Worm (Caenorhabditis elegans) whole organism, young adult: ENCODE measurements around the gene clec-140.

Source experiments
- B0261.1 ChIP-seq: sonication (generic microtip); optimal IDR thresholded peaks from 2 replicates; lab custom pipeline; 2016; ENCODE audit warnings: mild to moderate bottlenecking, missing genetic modification characterization, moderate library complexity, missing compliant biosample characterization
- B0336.3 ChIP-seq: fragments of 200-800 bp; sonication (Bioruptor generic); IDR thresholded peaks from 2 replicates; pipeline ENCODE4 v1.3.6; 2022; ENCODE audit warnings: missing genetic modification characterization, missing compliant biosample characterization
- C17E4.6 ChIP-seq: fragments of 200-800 bp; sonication (Bioruptor generic); IDR thresholded peaks from 2 replicates; pipeline ENCODE4 v1.3.6; 2022; ENCODE audit warnings: missing genetic modification reagents, missing genetic modification characterization, missing compliant biosample characterization
- D2030.7 ChIP-seq: fragments of 200-800 bp; sonication (Bioruptor generic); IDR thresholded peaks from 2 replicates; pipeline ENCODE4 v1.3.6; 2022; ENCODE audit warnings: missing genetic modification reagents, missing genetic modification characterization, missing compliant biosample characterization
- F10E7.11 ChIP-seq: sonication (generic microtip); optimal IDR thresholded peaks from 2 replicates; lab custom pipeline; 2017; ENCODE audit warnings: mild to moderate bottlenecking, missing genetic modification characterization, moderate library complexity, missing compliant biosample characterization
- F23B12.7 ChIP-seq: sonication (generic microtip); optimal IDR thresholded peaks from 2 replicates; lab custom pipeline; 2017; ENCODE audit warnings: missing genetic modification characterization, mild to moderate bottlenecking, missing compliant biosample characterization, antibody characterized with exemption, moderate library complexity; ENCODE audit not compliant: insufficient read depth
- F33H1.4 ChIP-seq: fragments of 200-800 bp; sonication (Bioruptor generic); IDR thresholded peaks from 2 replicates; pipeline ENCODE4 v1.3.6; 2022; ENCODE audit warnings: missing genetic modification reagents, missing genetic modification characterization, missing compliant biosample characterization
- F49E8.2 ChIP-seq: sonication (generic microtip); optimal IDR thresholded peaks from 3 replicates; lab custom pipeline; 2017; ENCODE audit warnings: missing genetic modification characterization, mild to moderate bottlenecking, missing compliant biosample characterization, antibody characterized with exemption, moderate library complexity; ENCODE audit not compliant: insufficient read depth
- Y53F4B.3 ChIP-seq: fragments of 200-800 bp; sonication (Bioruptor generic); IDR thresholded peaks from 2 replicates; pipeline ENCODE4 v1.3.6; 2022; ENCODE audit warnings: missing genetic modification reagents, missing genetic modification characterization, missing compliant biosample characterization
- Y56A3A.18 ChIP-seq: fragments of 200-800 bp; sonication (Bioruptor generic); IDR thresholded peaks from 2 replicates; pipeline ENCODE4 v1.3.6; 2022; ENCODE audit warnings: missing genetic modification reagents, missing genetic modification characterization, missing compliant biosample characterization
- attf-3 ChIP-seq: fragments of 200-800 bp; sonication (Bioruptor generic); conservative IDR thresholded peaks from 2 replicates; pipeline ENCODE4 v1.3.6; 2022; ENCODE audit warnings: missing genetic modification reagents, missing genetic modification characterization, missing compliant biosample characterization
- attf-6 ChIP-seq: fragments of 200-800 bp; sonication (Bioruptor generic); IDR thresholded peaks from 2 replicates; pipeline ENCODE4 v1.3.6; 2022; ENCODE audit warnings: missing genetic modification reagents, missing genetic modification characterization, missing compliant biosample characterization
- cebp-1 ChIP-seq, 2 experiments: fragments of 200-800 bp in 1 of 2; sonication (Bioruptor generic) in 1 of 2; sonication (generic microtip) in 1 of 2; IDR thresholded peaks in 1 of 2; optimal IDR thresholded peaks in 1 of 2; 2 replicates each; pipeline versions ENCODE4 v1.3.6 to Lab custom; 2017 to 2022; ENCODE audit warnings: missing compliant biosample characterization in 2 of 2, missing genetic modification characterization in 2 of 2, mild to moderate bottlenecking in 1 of 2, missing genetic modification reagents in 1 of 2, moderate library complexity in 1 of 2
- ceh-58 ChIP-seq: fragments of 200-800 bp; sonication (Bioruptor generic); IDR thresholded peaks from 2 replicates; pipeline ENCODE4 v1.3.6; 2022; ENCODE audit warnings: missing genetic modification characterization, missing compliant biosample characterization
- ceh-91 ChIP-seq: fragments of 200-800 bp; sonication (Bioruptor generic); IDR thresholded peaks from 2 replicates; pipeline ENCODE4 v1.3.6; 2022; ENCODE audit warnings: missing genetic modification reagents, missing genetic modification characterization, missing compliant biosample characterization
- dox-1 ChIP-seq: fragments of 200-800 bp; sonication (Bioruptor generic); IDR thresholded peaks from 2 replicates; pipeline ENCODE4 v1.3.6; 2022; ENCODE audit warnings: missing genetic modification reagents, missing genetic modification characterization, missing compliant biosample characterization
- dpl-1 ChIP-seq: fragments of 150-350 bp; optimal IDR thresholded peaks from 2 replicates; lab custom pipeline; 2014; ENCODE audit warnings: missing biosample characterization, missing genetic modification reagents, missing genetic modification characterization
- efl-1 ChIP-seq: fragments of 150-350 bp; optimal IDR thresholded peaks from 2 replicates; lab custom pipeline; 2014; ENCODE audit warnings: missing biosample characterization, missing genetic modification reagents, missing genetic modification characterization
- egl-18 ChIP-seq: fragments of 200-800 bp; sonication (Bioruptor generic); IDR thresholded peaks from 2 replicates; pipeline ENCODE4 v1.3.6; 2022; ENCODE audit warnings: missing genetic modification reagents, missing genetic modification characterization, missing compliant biosample characterization
- egl-44 ChIP-seq: fragments of 200-800 bp; sonication (Bioruptor generic); IDR thresholded peaks from 2 replicates; pipeline ENCODE4 v1.3.6; 2022; ENCODE audit warnings: missing genetic modification reagents, missing genetic modification characterization, missing compliant biosample characterization
- ekl-4 ChIP-seq: fragments of 200-800 bp; sonication (Bioruptor generic); IDR thresholded peaks from 2 replicates; pipeline ENCODE4 v1.3.6; 2022; ENCODE audit warnings: missing genetic modification reagents, missing genetic modification characterization, missing compliant biosample characterization
- fkh-3 ChIP-seq: sonication (generic microtip); optimal IDR thresholded peaks from 2 replicates; lab custom pipeline; 2016; ENCODE audit warnings: mild to moderate bottlenecking, missing genetic modification characterization, missing compliant biosample characterization
- hmg-1.2 ChIP-seq: fragments of 200-800 bp; sonication (Bioruptor generic); IDR thresholded peaks from 2 replicates; pipeline ENCODE4 v1.3.6; 2022; ENCODE audit warnings: missing genetic modification reagents, missing genetic modification characterization, missing compliant biosample characterization
- lin-35 ChIP-seq, 3 experiments: fragments of 150-350 bp in 2 of 3; sonication (generic microtip) in 1 of 3; optimal IDR thresholded peaks; 2 replicates each; lab custom pipeline; 2014 to 2018; ENCODE audit warnings: missing biosample characterization in 3 of 3, missing genetic modification characterization in 3 of 3, missing genetic modification reagents in 3 of 3
- lin-54 ChIP-seq: fragments of 200-800 bp; sonication (Bioruptor generic); optimal IDR thresholded peaks from 2 replicates; lab custom pipeline; 2018; ENCODE audit warnings: mild to moderate bottlenecking, missing genetic modification characterization, missing compliant biosample characterization
- lsl-1 ChIP-seq: fragments of 200-800 bp; sonication (Bioruptor generic); optimal IDR thresholded peaks from 2 replicates; lab custom pipeline; 2018; ENCODE audit warnings: mild to moderate bottlenecking, missing genetic modification characterization, moderate library complexity, missing compliant biosample characterization
- madf-10 ChIP-seq: sonication (generic microtip); optimal IDR thresholded peaks from 2 replicates; lab custom pipeline; 2016; ENCODE audit warnings: mild to moderate bottlenecking, missing genetic modification characterization, missing compliant biosample characterization
- madf-6 ChIP-seq: fragments of 200-800 bp; sonication (Bioruptor generic); IDR thresholded peaks from 2 replicates; pipeline ENCODE4 v1.3.6; 2022; ENCODE audit warnings: missing genetic modification reagents, missing genetic modification characterization, missing compliant biosample characterization
- nhr-179 ChIP-seq: sonication (generic microtip); optimal IDR thresholded peaks from 2 replicates; lab custom pipeline; 2016; ENCODE audit warnings: mild to moderate bottlenecking, missing genetic modification characterization, missing compliant biosample characterization
- nhr-27 ChIP-seq: fragments of 200-800 bp; sonication (Bioruptor generic); optimal IDR thresholded peaks from 2 replicates; lab custom pipeline; 2018; ENCODE audit warnings: mild to moderate bottlenecking, missing genetic modification characterization, moderate library complexity, missing compliant biosample characterization
- pha-4 ChIP-seq: fragments of 150-350 bp; sonication (generic microtip); optimal IDR thresholded peaks from 2 replicates; lab custom pipeline; 2014; ENCODE audit warnings: missing biosample characterization, missing genetic modification reagents, missing genetic modification characterization
- rcor-1 ChIP-seq: fragments of 200-800 bp; sonication (Bioruptor generic); IDR thresholded peaks from 2 replicates; pipeline ENCODE4 v1.3.6; 2022; ENCODE audit warnings: missing genetic modification reagents, missing genetic modification characterization, missing compliant biosample characterization
- rpc-1 ChIP-seq, 2 experiments: fragments of 150-350 bp in 1 of 2; sonication (generic microtip) in 1 of 2; optimal IDR thresholded peaks; 2 replicates each; lab custom pipeline; 2014 to 2018; ENCODE audit warnings: missing biosample characterization in 1 of 2, missing genetic modification characterization in 1 of 2, missing genetic modification reagents in 1 of 2, missing genotype in 1 of 2
- sdz-38 ChIP-seq: sonication (generic microtip); optimal IDR thresholded peaks from 2 replicates; lab custom pipeline; 2016; ENCODE audit warnings: missing genotype, missing genetic modification characterization, missing compliant biosample characterization
- snpc-1.1 ChIP-seq: sonication (generic microtip); optimal IDR thresholded peaks from 2 replicates; lab custom pipeline; 2017; ENCODE audit warnings: missing genetic modification characterization, mild to moderate bottlenecking, missing compliant biosample characterization, antibody characterized with exemption, moderate library complexity, missing genotype, missing genetic modification reagents; ENCODE audit not compliant: insufficient read depth
- snpc-1.3 ChIP-seq: sonication (generic microtip); optimal IDR thresholded peaks from 2 replicates; lab custom pipeline; 2017; ENCODE audit warnings: missing genetic modification characterization, mild to moderate bottlenecking, missing compliant biosample characterization, antibody characterized with exemption, moderate library complexity, missing genotype, missing genetic modification reagents; ENCODE audit not compliant: insufficient read depth
- snpc-3.4 ChIP-seq: sonication (generic microtip); optimal IDR thresholded peaks from 2 replicates; lab custom pipeline; 2017; ENCODE audit warnings: missing genetic modification characterization, mild to moderate bottlenecking, missing compliant biosample characterization, antibody characterized with exemption, moderate library complexity, missing genotype, missing genetic modification reagents
- snpc-4 ChIP-seq, 5 experiments: fragments of 150-350 bp in 1 of 5; sonication (generic microtip) in 4 of 5; optimal IDR thresholded peaks; 2 replicates each; lab custom pipeline; 2014 to 2018; ENCODE audit warnings: missing genetic modification characterization in 5 of 5, missing biosample characterization in 3 of 5, antibody characterized with exemption in 2 of 5, mild to moderate bottlenecking in 2 of 5, missing compliant biosample characterization in 2 of 5, missing genotype in 2 of 5, moderate library complexity in 2 of 5, missing genetic modification reagents in 1 of 5
- sptf-2 ChIP-seq: fragments of 200-800 bp; sonication (Bioruptor generic); optimal IDR thresholded peaks from 2 replicates; lab custom pipeline; 2018; ENCODE audit warnings: mild to moderate bottlenecking, missing genetic modification characterization, missing compliant biosample characterization
- tbp1 ChIP-seq: fragments of 200-800 bp; sonication (Bioruptor generic); optimal IDR thresholded peaks from 2 replicates; lab custom pipeline; 2018; ENCODE audit warnings: mild to moderate bottlenecking, missing genetic modification characterization, missing compliant biosample characterization
- unc-62 ChIP-seq: fragments of 150-350 bp; optimal IDR thresholded peaks from 2 replicates; lab custom pipeline; 2014; ENCODE audit warnings: missing biosample characterization, missing genetic modification reagents, missing genetic modification characterization
- xnd-1 ChIP-seq: sonication (generic microtip); optimal IDR thresholded peaks from 2 replicates; lab custom pipeline; 2016; ENCODE audit warnings: missing genotype, missing genetic modification reagents, missing genetic modification characterization, missing compliant biosample characterization
- ztf-22 ChIP-seq: fragments of 200-800 bp; sonication (Bioruptor generic); optimal IDR thresholded peaks from 2 replicates; lab custom pipeline; 2018; ENCODE audit warnings: mild to moderate bottlenecking, missing genetic modification characterization, moderate library complexity, missing compliant biosample characterization

Gene clec-140

DNA sequence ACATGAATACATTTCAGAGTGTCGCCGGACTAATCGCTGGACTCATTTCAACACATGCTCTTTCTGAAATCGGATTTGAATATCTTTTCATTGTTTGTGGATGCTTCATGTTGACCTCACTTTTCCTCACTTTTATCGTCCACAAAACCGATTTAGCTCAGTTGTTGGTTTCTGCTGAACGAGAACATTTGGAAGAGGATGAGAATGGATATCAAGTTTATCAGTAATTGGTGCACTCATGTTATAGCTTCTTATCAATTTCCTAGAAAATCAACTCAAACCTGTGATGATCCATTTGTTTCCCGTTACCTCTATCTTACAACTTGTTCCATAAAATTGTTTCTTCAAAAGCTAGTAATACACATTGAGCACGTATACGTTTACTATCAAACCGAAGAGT, 23.2 kb downstream of the clec-140 start (continued):
- peak; percentile 56 for TF ChIP-seq F49E8.2
- peak; percentile 65 for TF ChIP-seq B0336.3 (GFP tag; lab: Robert Waterston, UW)
- peak; percentile 8 for TF ChIP-seq tbp1

DNA sequence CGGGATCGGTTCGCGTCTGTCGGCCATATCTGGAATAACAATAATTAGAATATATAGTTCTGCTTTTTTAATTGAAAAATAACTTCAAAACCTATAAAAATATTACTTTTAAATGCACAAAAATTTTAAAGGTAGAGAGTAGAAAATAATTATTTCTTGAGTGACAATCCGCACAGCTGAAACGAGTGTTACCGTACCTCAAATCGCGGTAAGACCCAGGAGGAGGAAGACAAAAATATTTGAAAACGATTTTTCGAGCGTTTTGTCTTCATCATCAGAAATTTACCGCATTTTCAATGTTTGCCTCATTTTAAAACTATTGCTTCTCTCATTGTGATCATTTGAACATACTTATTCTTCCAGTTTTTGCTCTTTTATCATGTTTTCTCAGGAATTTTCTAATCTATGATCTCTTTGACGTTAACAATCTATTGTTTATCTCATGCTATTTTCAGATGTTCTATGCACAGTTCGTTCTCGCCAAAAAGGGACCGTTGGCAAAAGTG, 25.5 kb downstream of the clec-140 start, which contains the start of the genes rpn-5 and scc-1:
TSS of gene rpn-5 (minus strand) at position 162 of the 506 bp plus-strand sequence.
TSS of gene scc-1 (plus strand) at position 456 of the 506 bp plus-strand sequence.
- TF ChIP-seq rcor-1 (GFP tag; lab: Robert Waterston, UW): 0 out of 2 replicates have a peak, but pooled peaks have one; percentile 7
- TF ChIP-seq snpc-1.3: peak; percentile 6
- no peak for TF ChIP-seq ceh-91 (GFP tag; lab: Robert Waterston, UW)
- TF ChIP-seq nhr-179 (tag; lab: Kevin White, UChicago): no peak
- TF ChIP-seq madf-6: peak; percentile 85
- peak; percentile 54 for TF ChIP-seq pha-4 (tag; lab: Kevin White, UChicago)
- TF ChIP-seq snpc-3.4 (tag; lab: Kevin White, UChicago): peak; percentile 43
- TF ChIP-seq F49E8.2: peak; percentile 49
- peak; percentile 61 for TF ChIP-seq D2030.7 (GFP tag; lab: Robert Waterston, UW)
- no peak for TF ChIP-seq sptf-2
- TF ChIP-seq ceh-58 (GFP tag; lab: Robert Waterston, UW): no peak
- TF ChIP-seq F33H1.4: peak; percentile 92
- no peak for TF ChIP-seq attf-6
- TF ChIP-seq ekl-4: no peak
- peak; percentile 32; the same call in 1 of the 2 replicates for TF ChIP-seq dox-1 (GFP tag; lab: Robert Waterston, UW)
- TF ChIP-seq lin-54 (GFP tag; lab: Kevin White, UChicago): peak; percentile 79
- TF ChIP-seq lsl-1: peak; percentile 91
- TF ChIP-seq lin-35 (GFP tag; optimal IDR thresholded peaks at IDR 0.05; lab: Kevin White, UChicago): peak in 1 of 3 experiments; percentile 80
- no peak for TF ChIP-seq F10E7.11 (tag; lab: Kevin White, UChicago)
- peak; percentile 26; the same call in 1 of the 2 replicates for TF ChIP-seq hmg-1.2 (GFP tag; lab: Robert Waterston, UW)
- TF ChIP-seq cebp-1 (GFP tag; IDR thresholded peaks at IDR 0.05; lab: Robert Waterston, UW): no peak
- TF ChIP-seq cebp-1 (tag; optimal IDR thresholded peaks at IDR 0.05; lab: Kevin White, UChicago): peak; percentile 12
- TF ChIP-seq sdz-38 (tag; lab: Kevin White, UChicago): no peak
- TF ChIP-seq ztf-22 (GFP tag; lab: Kevin White, UChicago): no peak
- TF ChIP-seq F23B12.7 (tag; lab: Kevin White, UChicago): peak; percentile 72
- TF ChIP-seq rpc-1 (optimal IDR thresholded peaks at IDR 0.05; lab: Kevin White, UChicago): peak; percentile 25
- no peak for TF ChIP-seq rpc-1 (tag; optimal IDR thresholded peaks at IDR 0.05; lab: Kevin White, UChicago)
- TF ChIP-seq Y53F4B.3 (GFP tag; lab: Robert Waterston, UW): no peak
- TF ChIP-seq unc-62 (GFP tag; lab: Kevin White, UChicago): no peak
- TF ChIP-seq fkh-3 (tag; lab: Kevin White, UChicago): no peak
- peak; percentile 76 for TF ChIP-seq efl-1 (GFP tag; lab: Kevin White, UChicago)
- TF ChIP-seq C17E4.6 (GFP tag; lab: Robert Waterston, UW): no peak
- TF ChIP-seq nhr-27: no peak
- TF ChIP-seq attf-3 (GFP tag; lab: Robert Waterston, UW): no peak
- peak; percentile 22 for TF ChIP-seq dpl-1 (GFP tag; lab: Kevin White, UChicago)
- TF ChIP-seq tbp1: peak; percentile 19
- TF ChIP-seq xnd-1: peak; percentile 60
- TF ChIP-seq B0261.1 (tag; lab: Kevin White, UChicago): no peak
- no peak for TF ChIP-seq egl-44 (GFP tag; lab: Robert Waterston, UW)
- peak; percentile 29 for TF ChIP-seq snpc-4 (GFP tag; optimal IDR thresholded peaks at IDR 0.05; lab: Kevin White, UChicago)
- peak in 2 of 4 experiments; percentile 24 to 57 for TF ChIP-seq snpc-4 (tag; optimal IDR thresholded peaks at IDR 0.05; lab: Kevin White, UChicago)
- no peak for TF ChIP-seq madf-10 (tag; lab: Kevin White, UChicago)
- TF ChIP-seq Y56A3A.18 (GFP tag; lab: Robert Waterston, UW): no peak
- no peak for TF ChIP-seq egl-18 (GFP tag; lab: Robert Waterston, UW)
- TF ChIP-seq snpc-1.1 (tag; lab: Kevin White, UChicago): peak; percentile 2
